Fruit fly (Drosophila melanogaster): ENCODE results near the gene COX5BL.

The COX5BL gene

DNA sequence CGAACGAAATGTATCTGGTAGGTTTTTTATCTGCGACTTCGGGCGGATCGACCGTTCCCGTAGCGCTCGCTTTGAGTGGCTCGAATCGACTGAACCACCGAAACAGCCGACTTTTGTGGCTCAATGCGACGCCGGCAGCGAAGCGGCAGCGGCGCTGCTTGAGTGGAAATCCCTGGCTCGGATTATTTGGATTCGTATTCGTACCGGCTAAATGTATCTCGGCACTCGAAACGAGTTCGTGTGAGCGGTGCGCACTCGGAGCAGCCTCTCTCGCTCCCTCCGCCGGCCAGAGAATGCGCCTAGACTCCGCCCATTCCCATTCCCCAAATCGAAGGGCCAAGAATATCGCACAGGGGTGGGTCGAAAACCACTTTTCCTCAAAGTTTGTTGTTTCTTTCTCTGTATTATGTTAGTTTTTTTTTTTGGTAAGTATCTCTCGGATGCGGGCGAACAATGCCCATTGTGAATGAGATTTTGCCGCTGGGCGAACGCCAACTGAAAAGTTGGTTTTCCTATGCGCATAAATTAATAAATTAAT, 23.1 kb upstream of the COX5BL start (continued):
- no peak for TF ChIP-seq sc (optimal IDR thresholded peaks at IDR 0.05)
- TF ChIP-seq sc (GFP tag; optimal IDR thresholded peaks at IDR 0.05) = no peak
- no peak for TF ChIP-seq CG12942 (GFP tag; optimal IDR thresholded peaks at IDR 0.05)
- TF ChIP-seq CG16813 (GFP tag; IDR thresholded peaks at IDR 0.05; ENCODE audit: partially characterized antibody) = peak; percentile 14; the same call in 1 of the 3 replicates
- no peak for TF ChIP-seq CG13775 (GFP tag; optimal IDR thresholded peaks at IDR 0.05)
- TF ChIP-seq gcm2 (GFP tag; optimal IDR thresholded peaks at IDR 0.05) = no peak
- TF ChIP-seq crol (GFP tag; IDR thresholded peaks at IDR 0.05) = 0 out of 2 replicates have a peak, but pooled peaks have one; percentile 7
- no peak for TF ChIP-seq slp2 (GFP tag; optimal IDR thresholded peaks at IDR 0.05)
- peak; percentile 70; the same call in 1 of the 2 replicates for TF ChIP-seq Bgb (GFP tag; IDR thresholded peaks at IDR 0.05; ENCODE audit: partially characterized antibody)
- TF ChIP-seq scrt (GFP tag; optimal IDR thresholded peaks at IDR 0.05) = no peak
- no peak for TF ChIP-seq Antp (GFP tag; optimal IDR thresholded peaks at IDR 0.05)
- no peak for TF ChIP-seq CG5953 (GFP tag; IDR thresholded peaks at IDR 0.05)
- no peak for TF ChIP-seq Usf (GFP tag; optimal IDR thresholded peaks at IDR 0.05)
- TF ChIP-seq HLH3B (GFP tag; IDR thresholded peaks at IDR 0.05) = no peak
- no peak for TF ChIP-seq CG4730 (GFP tag; IDR thresholded peaks at IDR 0.05)
- TF ChIP-seq CG31365 (tag; optimal IDR thresholded peaks at IDR 0.05) = no peak
- TF ChIP-seq tll (GFP tag; optimal IDR thresholded peaks at IDR 0.05) = no peak
- no peak for TF ChIP-seq eve (GFP tag; optimal IDR thresholded peaks at IDR 0.05)
- 0 out of 3 replicates have a peak, but pooled peaks have one; percentile 63 for TF ChIP-seq mld (GFP tag; IDR thresholded peaks at IDR 0.05; ENCODE audit: partially characterized antibody)
- TF ChIP-seq dmrt99B (tag; optimal IDR thresholded peaks at IDR 0.05) = no peak
- no peak for TF ChIP-seq sim (GFP tag; IDR thresholded peaks at IDR 0.05)
- no peak for TF ChIP-seq pzg (GFP tag; optimal IDR thresholded peaks at IDR 0.05)
- TF ChIP-seq bbx (GFP tag; IDR thresholded peaks at IDR 0.05; ENCODE audit: partially characterized antibody) = peak; percentile 74
- no peak for TF ChIP-seq Ets65A (GFP tag)
- peak in 1 of 2 experiments; percentile 9 for TF ChIP-seq Trl (optimal IDR thresholded peaks at IDR 0.05)
- no peak for TF ChIP-seq Trl (GFP tag; optimal IDR thresholded peaks at IDR 0.05)
- TF ChIP-seq Awh (GFP tag; IDR thresholded peaks at IDR 0.05) = no peak
- TF ChIP-seq MBD-R2 (GFP tag; IDR thresholded peaks at IDR 0.05) = no peak
- TF ChIP-seq CG17829 (tag; optimal IDR thresholded peaks at IDR 0.05) = no peak
- TF ChIP-seq Hsf (GFP tag; optimal IDR thresholded peaks at IDR 0.05) = no peak
- TF ChIP-seq Mrtf (GFP tag; IDR thresholded peaks at IDR 0.05) = no peak
- no peak for TF ChIP-seq fru (optimal IDR thresholded peaks at IDR 0.05)
- TF ChIP-seq knrl (GFP tag; IDR thresholded peaks at IDR 0.05; ENCODE audit: partially characterized antibody) = 0 out of 3 replicates have a peak, but pooled peaks have one; percentile 33
- TF ChIP-seq lov (optimal IDR thresholded peaks at IDR 0.05) = no peak
- TF ChIP-seq lov (GFP tag; IDR thresholded peaks at IDR 0.05) = 0 out of 3 replicates have a peak, but pooled peaks have one; percentile 34
- no peak for TF ChIP-seq ERR (GFP tag; optimal IDR thresholded peaks at IDR 0.05)
- TF ChIP-seq CG8765 (GFP tag; IDR thresholded peaks at IDR 0.05) = no peak
- TF ChIP-seq Optix (GFP tag; IDR thresholded peaks at IDR 0.05) = no peak
- TF ChIP-seq CG34376 (GFP tag; optimal IDR thresholded peaks at IDR 0.05) = no peak
- no peak for TF ChIP-seq gro (GFP tag; optimal IDR thresholded peaks at IDR 0.05)
- TF ChIP-seq vnd (GFP tag; IDR thresholded peaks at IDR 0.05; ENCODE audit: partially characterized antibody) = no peak
- peak; percentile 89 for TF ChIP-seq Jarid2 (GFP tag; optimal IDR thresholded peaks at IDR 0.05)
- no peak for TF ChIP-seq E2f1 (GFP tag; IDR thresholded peaks at IDR 0.05)
- TF ChIP-seq crp (GFP tag; optimal IDR thresholded peaks at IDR 0.05) = no peak
- TF ChIP-seq CG8478 (optimal IDR thresholded peaks at IDR 0.05) = no peak
- peak in 1 of 3 experiments; percentile 13 for TF ChIP-seq Stat92E (GFP tag; optimal IDR thresholded peaks at IDR 0.05)
- no peak for TF ChIP-seq ac (GFP tag; optimal IDR thresholded peaks at IDR 0.05)
- TF ChIP-seq nau (GFP tag; optimal IDR thresholded peaks at IDR 0.05) = no peak
- no peak for TF ChIP-seq ara (GFP tag; IDR thresholded peaks at IDR 0.05)
- TF ChIP-seq CG10267 (tag; optimal IDR thresholded peaks at IDR 0.05) = no peak
- no peak for TF ChIP-seq CG12155 (GFP tag; optimal IDR thresholded peaks at IDR 0.05)
- TF ChIP-seq sqz (GFP tag; optimal IDR thresholded peaks at IDR 0.05) = peak; percentile 84
